Worm (Caenorhabditis elegans) whole organism, L1 larva: ENCODE data around the gene F44E2.4.

Source experiments
- C04F5.9 ChIP-seq: sonication (generic microtip); optimal IDR thresholded peaks from 2 replicates; lab custom pipeline; 2016; ENCODE audit warnings: missing genetic modification characterization, missing compliant biosample characterization
- C16A3.4 ChIP-seq: fragments of 150-350 bp; optimal IDR thresholded peaks from 2 replicates; lab custom pipeline; 2014; ENCODE audit warnings: missing biosample characterization, missing genetic modification characterization
- aha-1 ChIP-seq: fragments of 150-350 bp; optimal IDR thresholded peaks from 2 replicates; lab custom pipeline; 2014; ENCODE audit warnings: missing biosample characterization, missing genetic modification characterization
- aly-2 ChIP-seq: fragments of 150-350 bp; optimal IDR thresholded peaks from 2 replicates; lab custom pipeline; 2014; ENCODE audit warnings: missing biosample characterization, missing genetic modification characterization
- blmp-1 ChIP-seq: fragments of 150-350 bp; optimal IDR thresholded peaks from 2 replicates; lab custom pipeline; 2014; ENCODE audit warnings: missing biosample characterization, missing genetic modification characterization
- ceh-8 ChIP-seq: fragments of 200-800 bp; sonication (Bioruptor generic); optimal IDR thresholded peaks from 2 replicates; lab custom pipeline; 2018; ENCODE audit warnings: mild to moderate bottlenecking, missing genetic modification characterization, moderate library complexity, missing compliant biosample characterization
- ceh-82 ChIP-seq, 3 experiments: fragments of 150-350 bp in 1 of 3; sonication (generic microtip) in 2 of 3; optimal IDR thresholded peaks; 2 replicates each; lab custom pipeline; 2014 to 2017; ENCODE audit warnings: missing biosample characterization in 3 of 3, missing genetic modification characterization in 3 of 3
- ceh-88 ChIP-seq: fragments of 200-800 bp; sonication (Bioruptor generic); IDR thresholded peaks from 2 replicates; pipeline ENCODE4 v1.3.6; 2022; ENCODE audit warnings: missing genetic modification characterization, missing compliant biosample characterization
- ceh-90 ChIP-seq: sonication (generic microtip); optimal IDR thresholded peaks from 2 replicates; lab custom pipeline; 2016; ENCODE audit warnings: missing genetic modification characterization, missing compliant biosample characterization
- ces-1 ChIP-seq: fragments of 150-350 bp; optimal IDR thresholded peaks from 2 replicates; lab custom pipeline; 2014; ENCODE audit warnings: missing biosample characterization, missing genetic modification reagents, missing genetic modification characterization
- dpl-1 ChIP-seq, 3 experiments: fragments of 150-350 bp in 2 of 3; sonication (generic microtip) in 1 of 3; optimal IDR thresholded peaks; 2 replicates each; lab custom pipeline; 2014 to 2017; ENCODE audit warnings: missing biosample characterization in 3 of 3, missing genetic modification characterization in 3 of 3, missing genetic modification reagents in 3 of 3
- efl-3 ChIP-seq: fragments of 200-800 bp; sonication (Bioruptor generic); optimal IDR thresholded peaks from 2 replicates; lab custom pipeline; 2018; ENCODE audit warnings: mild to moderate bottlenecking, missing genetic modification characterization, missing compliant biosample characterization
- elt-2 ChIP-seq: sonication (generic microtip); optimal IDR thresholded peaks from 2 replicates; lab custom pipeline; 2016; ENCODE audit warnings: missing genetic modification characterization, mild to moderate bottlenecking, inconsistent platforms, missing compliant biosample characterization, missing genetic modification reagents
- elt-3 ChIP-seq, 6 experiments: fragments of 150-350 bp in 1 of 6; sonication (generic microtip); optimal IDR thresholded peaks; 2 replicates each; lab custom pipeline; 2017 to 2018; ENCODE audit warnings: missing biosample characterization in 6 of 6, missing genetic modification characterization in 6 of 6, inconsistent platforms in 1 of 6
- ets-5 ChIP-seq: fragments of 200-800 bp; sonication (Bioruptor generic); IDR thresholded peaks from 2 replicates; pipeline ENCODE4 v1.3.6; 2022; ENCODE audit warnings: missing genetic modification characterization, missing compliant biosample characterization
- fos-1 ChIP-seq: fragments of 150-350 bp; optimal IDR thresholded peaks from 2 replicates; lab custom pipeline; 2014; ENCODE audit warnings: missing biosample characterization, missing genetic modification characterization
- hlh-17 ChIP-seq: fragments of 200-800 bp; sonication (Bioruptor generic); optimal IDR thresholded peaks from 2 replicates; lab custom pipeline; 2018; ENCODE audit warnings: missing genetic modification characterization, mild to moderate bottlenecking, missing compliant biosample characterization, moderate library complexity, borderline replicate concordance
- lin-14 ChIP-seq: fragments of 200-800 bp; sonication (Bioruptor generic); optimal IDR thresholded peaks from 2 replicates; lab custom pipeline; 2018; ENCODE audit warnings: mild to moderate bottlenecking, missing genetic modification characterization, moderate library complexity, missing compliant biosample characterization
- lin-15B ChIP-seq: fragments of 150-350 bp; sonication (generic microtip); optimal IDR thresholded peaks from 3 replicates; lab custom pipeline; 2014; ENCODE audit warnings: missing biosample characterization, missing genetic modification characterization
- lir-3 ChIP-seq: sonication (generic microtip); optimal IDR thresholded peaks from 2 replicates; lab custom pipeline; 2016; ENCODE audit warnings: mild to moderate bottlenecking, missing genetic modification characterization, moderate library complexity, missing compliant biosample characterization; ENCODE audit not compliant: poor library complexity
- lsy-2 ChIP-seq, 2 experiments: fragments of 150-350 bp; optimal IDR thresholded peaks; 2 replicates each; lab custom pipeline; 2014; ENCODE audit warnings: missing biosample characterization in 2 of 2, missing genetic modification characterization in 2 of 2
- mdl-1 ChIP-seq, 2 experiments: fragments of 150-350 bp; optimal IDR thresholded peaks; 2 replicates each; lab custom pipeline; 2014 to 2017; ENCODE audit warnings: missing biosample characterization in 2 of 2, missing genetic modification characterization in 2 of 2, inconsistent platforms in 1 of 2
- mef-2 ChIP-seq: fragments of 150-350 bp; optimal IDR thresholded peaks from 2 replicates; lab custom pipeline; 2014; ENCODE audit warnings: missing biosample characterization, missing genetic modification characterization
- mep-1 ChIP-seq: fragments of 150-350 bp; optimal IDR thresholded peaks from 2 replicates; lab custom pipeline; 2014; ENCODE audit warnings: missing biosample characterization, missing genetic modification characterization
- nhr-11 ChIP-seq: fragments of 150-350 bp; optimal IDR thresholded peaks from 2 replicates; lab custom pipeline; 2014; ENCODE audit warnings: missing biosample characterization, missing genetic modification characterization
- nhr-20 ChIP-seq: sonication (generic microtip); optimal IDR thresholded peaks from 2 replicates; lab custom pipeline; 2016; ENCODE audit warnings: mild to moderate bottlenecking, missing genetic modification characterization, missing compliant biosample characterization
- nhr-237 ChIP-seq: fragments of 150-350 bp; optimal IDR thresholded peaks from 2 replicates; lab custom pipeline; 2014; ENCODE audit warnings: missing biosample characterization, missing genetic modification characterization
- nhr-28 ChIP-seq: fragments of 150-350 bp; optimal IDR thresholded peaks from 2 replicates; lab custom pipeline; 2014; ENCODE audit warnings: missing biosample characterization, missing genetic modification characterization
- nhr-71 ChIP-seq: sonication (generic microtip); optimal IDR thresholded peaks from 2 replicates; lab custom pipeline; 2016; ENCODE audit warnings: mild to moderate bottlenecking, missing genetic modification characterization, moderate library complexity, missing compliant biosample characterization
- nhr-77 ChIP-seq: fragments of 150-350 bp; optimal IDR thresholded peaks from 2 replicates; lab custom pipeline; 2014; ENCODE audit warnings: missing biosample characterization, missing genetic modification characterization
- nhr-85 ChIP-seq: sonication (generic microtip); peaks from one replicate; lab custom pipeline; 2016; ENCODE audit warnings: missing genetic modification characterization, inconsistent platforms, missing compliant biosample characterization
- nhr-90 ChIP-seq: sonication (generic microtip); optimal IDR thresholded peaks from 2 replicates; lab custom pipeline; 2016; ENCODE audit warnings: mild to moderate bottlenecking, missing genetic modification characterization, missing compliant biosample characterization; ENCODE audit not compliant: poor library complexity
- pag-3 ChIP-seq: sonication (generic microtip); optimal IDR thresholded peaks from 2 replicates; lab custom pipeline; 2017; ENCODE audit warnings: missing genetic modification characterization, mild to moderate bottlenecking, missing compliant biosample characterization, antibody characterized with exemption, borderline replicate concordance; ENCODE audit not compliant: insufficient read depth
- rnt-1 ChIP-seq: sonication (generic microtip); optimal IDR thresholded peaks from 2 replicates; lab custom pipeline; 2016; ENCODE audit warnings: mild to moderate bottlenecking, missing genetic modification characterization, moderate library complexity, missing compliant biosample characterization
- snu-23 ChIP-seq: sonication (generic microtip); optimal IDR thresholded peaks from 2 replicates; lab custom pipeline; 2016; ENCODE audit warnings: missing genetic modification characterization, missing compliant biosample characterization
- sptf-1 ChIP-seq: fragments of 150-350 bp; optimal IDR thresholded peaks from 2 replicates; lab custom pipeline; 2014; ENCODE audit warnings: missing biosample characterization, missing genetic modification characterization
- sup-37 ChIP-seq: fragments of 200-800 bp; sonication (Bioruptor generic); optimal IDR thresholded peaks from 2 replicates; lab custom pipeline; 2018; ENCODE audit warnings: mild to moderate bottlenecking, missing genetic modification characterization, missing compliant biosample characterization
- swsn-7 ChIP-seq: sonication (generic microtip); optimal IDR thresholded peaks from 2 replicates; lab custom pipeline; 2016; ENCODE audit warnings: missing genetic modification characterization, missing compliant biosample characterization
- tbx-2 ChIP-seq: sonication (generic microtip); optimal IDR thresholded peaks from 2 replicates; lab custom pipeline; 2016; ENCODE audit warnings: missing genetic modification characterization, missing compliant biosample characterization
- tlp-1 ChIP-seq: fragments of 150-350 bp; optimal IDR thresholded peaks from 2 replicates; lab custom pipeline; 2014; ENCODE audit warnings: missing biosample characterization, missing genetic modification characterization
- unc-130 ChIP-seq: fragments of 150-350 bp; optimal IDR thresholded peaks from 2 replicates; lab custom pipeline; 2017; ENCODE audit warnings: missing biosample characterization, missing genetic modification characterization, inconsistent platforms
- unc-62 ChIP-seq: fragments of 150-350 bp; optimal IDR thresholded peaks from 2 replicates; lab custom pipeline; 2014; ENCODE audit warnings: missing biosample characterization, missing genetic modification reagents, missing genetic modification characterization
- unc-86 ChIP-seq: sonication (generic microtip); optimal IDR thresholded peaks from 2 replicates; lab custom pipeline; 2016; ENCODE audit warnings: missing genetic modification characterization, missing compliant biosample characterization
- vab-15 ChIP-seq: sonication (generic microtip); optimal IDR thresholded peaks from 2 replicates; lab custom pipeline; 2017; ENCODE audit warnings: missing genotype, mild to moderate bottlenecking, missing genetic modification characterization, missing compliant biosample characterization
- xbp-1 ChIP-seq: sonication (generic microtip); optimal IDR thresholded peaks from 2 replicates; lab custom pipeline; 2016; ENCODE audit warnings: missing genetic modification characterization, missing compliant biosample characterization
- ztf-11 ChIP-seq, 2 experiments: sonication (generic microtip); optimal IDR thresholded peaks; 2 replicates each; lab custom pipeline; 2016 to 2017; ENCODE audit warnings: missing genetic modification characterization in 2 of 2, missing biosample characterization in 1 of 2, missing compliant biosample characterization in 1 of 2
- ztf-4 ChIP-seq: fragments of 150-350 bp; optimal IDR thresholded peaks from 2 replicates; lab custom pipeline; 2014; ENCODE audit warnings: missing biosample characterization, missing genetic modification characterization

Gene F44E2.4

DNA sequence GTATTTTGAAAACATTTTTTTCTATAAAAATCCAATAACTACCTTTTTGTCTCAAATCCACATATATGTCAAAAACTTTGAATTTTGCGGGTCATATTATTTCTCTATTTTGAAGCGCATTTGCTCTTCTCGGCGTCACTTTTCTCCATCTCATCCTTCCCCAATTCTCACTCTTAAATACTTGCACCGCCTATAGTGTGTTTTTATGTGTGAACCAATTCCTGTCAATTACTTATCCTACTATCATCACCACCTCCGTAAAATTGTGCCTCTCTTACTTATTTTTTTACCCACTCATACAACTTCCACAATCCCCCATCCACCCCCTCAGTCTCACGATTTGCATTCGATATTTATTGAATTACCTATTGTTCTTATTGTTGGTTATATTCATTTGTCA lies 32.4 kb downstream of the F44E2.4 start:
- TF ChIP-seq ceh-82 (tag; optimal IDR thresholded peaks at IDR 0.05; lab: Kevin White, UChicago) (no peak), nhr-85 (tag; lab: Kevin White, UChicago) (peak; percentile 71), aly-2 (tag; lab: Kevin White, UChicago) (peak; percentile 3)
- TF ChIP-seq, all 84 proteins: peak for 2

DNA sequence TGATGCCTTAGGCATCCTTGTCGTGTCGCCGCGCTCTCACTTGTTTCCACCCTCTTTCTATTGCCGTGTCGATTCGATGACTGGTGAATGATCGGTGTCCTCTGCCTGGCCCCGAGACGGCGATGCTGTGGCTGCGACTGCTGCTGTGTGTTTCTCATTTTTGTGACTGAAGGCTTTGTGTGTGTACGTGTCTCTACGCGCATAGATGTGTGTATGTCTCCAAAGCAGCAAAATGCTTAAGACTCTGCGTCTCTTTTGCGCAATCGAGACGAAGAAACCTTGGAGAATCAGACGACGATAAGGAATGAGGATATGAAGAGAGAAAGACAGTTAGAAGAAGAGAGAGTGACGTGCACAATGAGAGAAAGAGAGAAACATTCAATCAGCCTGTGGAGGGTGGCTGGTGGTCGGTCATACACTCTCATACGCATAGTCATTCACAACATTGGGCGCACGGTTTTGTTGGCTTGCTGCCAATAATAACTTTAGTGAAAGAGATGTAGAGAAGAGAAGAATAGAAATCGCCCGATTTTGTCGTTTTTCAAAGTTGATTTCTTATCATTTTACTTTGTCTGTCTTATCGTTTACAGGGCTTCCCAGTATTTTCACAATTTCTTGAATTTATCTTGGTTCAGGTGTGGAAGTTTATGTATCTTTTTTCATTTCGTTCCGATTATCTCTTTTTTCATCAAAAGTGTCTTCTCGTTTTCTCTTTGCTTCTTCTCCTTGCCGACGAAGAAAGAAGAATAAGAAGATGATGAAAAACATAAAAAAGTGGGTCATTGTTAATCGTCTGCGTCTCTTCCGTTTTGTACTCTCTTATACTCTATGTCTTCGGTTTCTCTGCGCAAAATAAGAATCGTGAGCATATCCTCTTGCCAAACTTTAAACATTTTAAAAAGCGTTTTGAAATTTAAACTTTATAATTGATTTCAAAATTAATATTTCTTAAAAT lies 36.1 kb downstream of the F44E2.4 start:
- peak; percentile 98 for TF ChIP-seq nhr-20 (tag; lab: Kevin White, UChicago)
- peak; percentile 85 for TF ChIP-seq blmp-1
- no peak for TF ChIP-seq ceh-90 (tag; lab: Kevin White, UChicago)
- no peak for TF ChIP-seq ets-5 (GFP tag; lab: Robert Waterston, UW)
- TF ChIP-seq ztf-11 (tag; optimal IDR thresholded peaks at IDR 0.05; lab: Kevin White, UChicago): peak in 1 of 2 experiments; percentile 83
- TF ChIP-seq aha-1 (tag; lab: Kevin White, UChicago): peak; percentile 92
- TF ChIP-seq elt-3 (tag; optimal IDR thresholded peaks at IDR 0.05; lab: Kevin White, UChicago): peak in 4 of 6 experiments; percentile 36 to 91 (median 60)
- TF ChIP-seq sptf-1 (tag; lab: Kevin White, UChicago): no peak
- peak; percentile 86 for TF ChIP-seq vab-15 (tag; lab: Kevin White, UChicago)
- TF ChIP-seq lir-3 (tag; lab: Kevin White, UChicago): peak; percentile 81
- TF ChIP-seq unc-130: peak; percentile 77
- TF ChIP-seq lsy-2 (tag; optimal IDR thresholded peaks at IDR 0.05; lab: Kevin White, UChicago): peak; percentile 93 to 96
- TF ChIP-seq ceh-82 (tag; optimal IDR thresholded peaks at IDR 0.05; lab: Kevin White, UChicago): peak; percentile 69 to 96 (median 96)
- TF ChIP-seq tlp-1: no peak
- TF ChIP-seq nhr-90 (tag; lab: Kevin White, UChicago): peak; percentile 95
- TF ChIP-seq efl-3 (GFP tag; lab: Kevin White, UChicago): peak; percentile 23
- TF ChIP-seq nhr-11 (tag; lab: Kevin White, UChicago): peak; percentile 95
- no peak for TF ChIP-seq ces-1 (GFP tag; lab: Kevin White, UChicago)
- TF ChIP-seq lin-14 (GFP tag; lab: Kevin White, UChicago): peak; percentile 99
- peak; percentile 99 for TF ChIP-seq nhr-71 (tag; lab: Kevin White, UChicago)
- TF ChIP-seq pag-3 (tag; lab: Kevin White, UChicago): no peak
- peak; percentile 87 for TF ChIP-seq sup-37 (GFP tag; lab: Kevin White, UChicago)
- no peak for TF ChIP-seq hlh-17
- peak; percentile 81 for TF ChIP-seq nhr-237
- TF ChIP-seq ztf-4 (tag; lab: Kevin White, UChicago): peak; percentile 96
- TF ChIP-seq dpl-1 (GFP tag; optimal IDR thresholded peaks at IDR 0.05; lab: Kevin White, UChicago): peak; percentile 68 to 72 (median 70)
- peak; percentile 100 for TF ChIP-seq nhr-85 (tag; lab: Kevin White, UChicago)
- peak; percentile 22 for TF ChIP-seq unc-62 (GFP tag; lab: Kevin White, UChicago)
- peak; percentile 96 for TF ChIP-seq snu-23 (GFP tag; lab: Kevin White, UChicago)
- peak; percentile 91 for TF ChIP-seq C16A3.4 (tag; lab: Kevin White, UChicago)
- TF ChIP-seq unc-86 (tag; lab: Kevin White, UChicago): peak; percentile 94
- peak; percentile 94 for TF ChIP-seq mef-2
- peak; percentile 76 for TF ChIP-seq nhr-28
- peak; percentile 93 for TF ChIP-seq xbp-1 (tag; lab: Kevin White, UChicago)
- TF ChIP-seq swsn-7 (tag; lab: Kevin White, UChicago): peak; percentile 96
- peak; percentile 98 for TF ChIP-seq mep-1 (tag; lab: Kevin White, UChicago)
- peak; percentile 91 for TF ChIP-seq rnt-1
- peak; percentile 96 for TF ChIP-seq nhr-77 (tag; lab: Kevin White, UChicago)
- peak; percentile 95 for TF ChIP-seq fos-1 (tag; lab: Kevin White, UChicago)
- TF ChIP-seq ceh-88 (GFP tag; lab: Robert Waterston, UW): peak; percentile 90
- TF ChIP-seq lin-15B (tag; lab: Kevin White, UChicago): peak; percentile 9
- TF ChIP-seq elt-2: peak; percentile 90
- TF ChIP-seq mdl-1 (tag; optimal IDR thresholded peaks at IDR 0.05; lab: Kevin White, UChicago): peak; percentile 73 to 96
- peak; percentile 65 for TF ChIP-seq C04F5.9 (tag; lab: Kevin White, UChicago)
- TF ChIP-seq tbx-2 (tag; lab: Kevin White, UChicago): peak; percentile 97
- TF ChIP-seq ceh-8 (GFP tag; lab: Kevin White, UChicago): no peak
